Worm (Caenorhabditis elegans): ENCODE measurements around the gene T21H3.5.

DNA sequence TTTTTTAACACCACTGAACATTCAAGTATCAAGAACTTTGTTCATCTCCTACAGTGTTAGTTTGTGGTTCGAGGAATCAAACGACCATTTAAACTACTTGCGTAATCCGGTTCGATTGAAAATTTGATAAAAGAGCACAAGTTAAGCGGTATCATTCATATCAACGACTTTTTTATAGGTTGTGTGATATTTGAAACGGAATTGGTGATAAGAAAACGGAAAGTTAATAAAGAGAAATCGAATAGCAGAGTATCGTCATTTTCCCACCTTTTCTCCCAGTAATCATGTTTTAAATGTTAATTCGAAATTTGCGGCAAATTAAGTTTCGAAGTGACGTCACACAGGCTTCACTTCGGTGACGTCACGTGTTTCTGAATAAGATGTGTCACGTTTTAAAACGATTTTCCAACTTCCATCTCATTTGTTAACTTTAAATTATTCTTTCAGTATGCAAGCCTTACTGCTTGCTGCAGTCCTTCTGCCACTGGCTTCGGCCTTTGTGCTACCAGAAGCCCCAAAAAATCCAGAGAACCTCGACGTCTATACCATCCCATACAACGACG is 12.3 kb upstream of the T21H3.5 start, which contains the start of gene T21H3.1:
- TF ChIP-seq ama-1 (optimal IDR thresholded peaks at IDR 0.05) = no peak
- no peak for TF ChIP-seq tbx-11 (GFP tag; IDR thresholded peaks at IDR 0.05)
- no peak for TF ChIP-seq scrt-1 (GFP tag; IDR thresholded peaks at IDR 0.05)
- TF ChIP-seq flt-1 (GFP tag; IDR thresholded peaks at IDR 0.05) = no peak
